Fruit fly (Drosophila melanogaster) whole organism, embryonic: Measurements from ENCODE around the gene Gr97a.

Experiments used
- Atf-2 ChIP-seq: fragments of 200-800 bp; sonication (Bioruptor generic); optimal IDR thresholded peaks from 2 replicates; lab custom pipeline; 2016; ENCODE audit warnings: missing biosample characterization, missing genetic modification characterization
- Atf3 ChIP-seq: fragments of 200-800 bp; sonication (Bioruptor generic); optimal IDR thresholded peaks from 3 replicates; lab custom pipeline; 2016; ENCODE audit warnings: missing biosample characterization, missing genetic modification characterization
- CG10209 ChIP-seq: fragments of 200-800 bp; sonication (Bioruptor generic); optimal IDR thresholded peaks from 3 replicates; lab custom pipeline; 2017; ENCODE audit warnings: missing biosample characterization, mild to moderate bottlenecking, missing genetic modification characterization, missing genetic modification reagents
- CG10462 ChIP-seq: fragments of 200-800 bp; sonication (Bioruptor generic); optimal IDR thresholded peaks from 2 replicates; lab custom pipeline; 2016; ENCODE audit warnings: missing biosample characterization, missing genetic modification characterization
- CG11695 ChIP-seq: fragments of 200-800 bp; sonication (Bioruptor generic); IDR thresholded peaks from 3 replicates; pipeline ENCODE4 v1.3.6; 2022; ENCODE audit warnings: missing biosample characterization, missing genetic modification characterization
- CG11696 ChIP-seq: fragments of 200-800 bp; sonication (Bioruptor generic); IDR thresholded peaks from 2 replicates; pipeline ENCODE4 v1.3.6; 2022; ENCODE audit warnings: missing biosample characterization, missing genetic modification characterization
- CG12219 ChIP-seq: fragments of 200-800 bp; sonication (Bioruptor generic); optimal IDR thresholded peaks from 3 replicates; lab custom pipeline; 2018; ENCODE audit warnings: missing biosample characterization, mild to moderate bottlenecking, missing genetic modification characterization
- CG1233 ChIP-seq: fragments of 200-800 bp; sonication (Bioruptor generic); optimal IDR thresholded peaks from 4 replicates; lab custom pipeline; 2018; ENCODE audit warnings: missing biosample characterization, mild to moderate bottlenecking, missing genetic modification characterization
- CG12391 ChIP-seq: fragments of 200-800 bp; sonication (Bioruptor generic); optimal IDR thresholded peaks from 3 replicates; lab custom pipeline; 2018; ENCODE audit warnings: missing biosample characterization, mild to moderate bottlenecking, missing genetic modification characterization, moderate library complexity
- CG12769 ChIP-seq: fragments of 200-800 bp; sonication (Bioruptor generic); optimal IDR thresholded peaks from 2 replicates; lab custom pipeline; 2019; ENCODE audit warnings: missing biosample characterization, mild to moderate bottlenecking, missing genetic modification characterization, moderate library complexity
- CG13624 ChIP-seq: fragments of 200-800 bp; sonication (Bioruptor generic); optimal IDR thresholded peaks from 2 replicates; lab custom pipeline; 2016; ENCODE audit warnings: missing biosample characterization, missing genetic modification characterization
- CG14441 ChIP-seq: fragments of 200-800 bp; sonication (Bioruptor generic); IDR thresholded peaks from 2 replicates; pipeline ENCODE4 v1.3.6; 2022; ENCODE audit warnings: missing biosample characterization, missing genetic modification characterization
- CG15269 ChIP-seq: fragments of 200-800 bp; sonication (Bioruptor generic); optimal IDR thresholded peaks from 2 replicates; lab custom pipeline; 2018; ENCODE audit warnings: missing biosample characterization, mild to moderate bottlenecking, missing genetic modification characterization, moderate library complexity
- CG16813 ChIP-seq: fragments of 200-800 bp; sonication (Bioruptor generic); IDR thresholded peaks from 3 replicates; pipeline ENCODE4 v1.3.6; 2022; ENCODE audit warnings: missing biosample characterization, missing genetic modification characterization; ENCODE audit not compliant: partially characterized antibody
- CG17829 ChIP-seq: fragments of 200-800 bp; optimal IDR thresholded peaks from 2 replicates; lab custom pipeline; 2019; ENCODE audit warnings: missing biosample characterization, mild to moderate bottlenecking, missing genetic modification characterization, moderate library complexity
- CG18011 ChIP-seq: fragments of 200-800 bp; sonication (Bioruptor generic); optimal IDR thresholded peaks from 2 replicates; lab custom pipeline; 2017; ENCODE audit warnings: missing biosample characterization, missing genetic modification characterization, mild to moderate bottlenecking, moderate library complexity, missing genotype
- CG2202 ChIP-seq: fragments of 200-800 bp; sonication (Bioruptor generic); optimal IDR thresholded peaks from 2 replicates; lab custom pipeline; 2018; ENCODE audit warnings: missing biosample characterization, mild to moderate bottlenecking, missing genetic modification characterization
- CG2678 ChIP-seq: fragments of 200-800 bp; sonication (Bioruptor generic); optimal IDR thresholded peaks from 3 replicates; lab custom pipeline; 2019; ENCODE audit warnings: missing biosample characterization, mild to moderate bottlenecking, missing genetic modification characterization, moderate library complexity
- CG31365 ChIP-seq: fragments of 200-800 bp; sonication (Bioruptor generic); optimal IDR thresholded peaks from 2 replicates; lab custom pipeline; 2018; ENCODE audit warnings: missing biosample characterization, mild to moderate bottlenecking, missing genetic modification characterization
- CG34376 ChIP-seq: fragments of 200-800 bp; sonication (Bioruptor generic); optimal IDR thresholded peaks from 2 replicates; lab custom pipeline; 2018; ENCODE audit warnings: missing biosample characterization, mild to moderate bottlenecking, missing genetic modification characterization
- CG4820 ChIP-seq: fragments of 200-800 bp; sonication (Bioruptor generic); optimal IDR thresholded peaks from 3 replicates; lab custom pipeline; 2016; ENCODE audit warnings: missing biosample characterization, missing genetic modification characterization
- CG6765 ChIP-seq: fragments of 200-800 bp; sonication (Bioruptor generic); optimal IDR thresholded peaks from 3 replicates; lab custom pipeline; 2017; ENCODE audit warnings: missing biosample characterization, mild to moderate bottlenecking, missing genetic modification characterization
- CG6791 ChIP-seq: fragments of 200-800 bp; sonication (Bioruptor generic); IDR thresholded peaks from 3 replicates; pipeline ENCODE4 v1.3.6; 2022; ENCODE audit warnings: missing biosample characterization, missing genetic modification characterization; ENCODE audit not compliant: partially characterized antibody
- CG7839 ChIP-seq: fragments of 200-800 bp; sonication (Bioruptor generic); optimal IDR thresholded peaks from 3 replicates; lab custom pipeline; 2018; ENCODE audit warnings: missing biosample characterization, mild to moderate bottlenecking, missing genetic modification characterization, moderate library complexity
- CG7928 ChIP-seq: fragments of 200-800 bp; sonication (Bioruptor generic); optimal IDR thresholded peaks from 2 replicates; lab custom pipeline; 2017; ENCODE audit warnings: missing biosample characterization, mild to moderate bottlenecking, missing genetic modification characterization
- CG8089 ChIP-seq: fragments of 200-800 bp; sonication (Bioruptor generic); optimal IDR thresholded peaks from 3 replicates; lab custom pipeline; 2016; ENCODE audit warnings: missing biosample characterization, missing genetic modification characterization
- CG8924 ChIP-seq: fragments of 200-800 bp; optimal IDR thresholded peaks from 3 replicates; lab custom pipeline; 2019; ENCODE audit warnings: missing biosample characterization, mild to moderate bottlenecking, missing genetic modification characterization, moderate library complexity
- CG9609 ChIP-seq: fragments of 200-800 bp; sonication (Bioruptor generic); optimal IDR thresholded peaks from 3 replicates; lab custom pipeline; 2016; ENCODE audit warnings: missing biosample characterization, missing genetic modification characterization
- CG9727 ChIP-seq: fragments of 200-800 bp; sonication (Bioruptor generic); optimal IDR thresholded peaks from 3 replicates; lab custom pipeline; 2017; ENCODE audit warnings: missing biosample characterization, mild to moderate bottlenecking, missing genetic modification characterization
- CG9797 ChIP-seq: fragments of 200-800 bp; sonication (Bioruptor generic); optimal IDR thresholded peaks from 3 replicates; lab custom pipeline; 2018; ENCODE audit warnings: missing biosample characterization, mild to moderate bottlenecking, missing genetic modification characterization
- Hsf ChIP-seq: fragments of 200-800 bp; sonication (Bioruptor generic); optimal IDR thresholded peaks from 3 replicates; lab custom pipeline; 2016; ENCODE audit warnings: missing biosample characterization, missing genetic modification characterization
- Ptx1 ChIP-seq: fragments of 200-800 bp; sonication (Bioruptor generic); IDR thresholded peaks from 2 replicates; pipeline ENCODE4 v1.3.6; 2022; ENCODE audit warnings: missing biosample characterization, missing genetic modification characterization
- Spps ChIP-seq: fragments of 200-800 bp; sonication (Bioruptor generic); optimal IDR thresholded peaks from 2 replicates; lab custom pipeline; 2018; ENCODE audit warnings: missing biosample characterization, mild to moderate bottlenecking, missing genetic modification characterization
- Ssrp ChIP-seq: fragments of 200-800 bp; sonication (Bioruptor generic); optimal IDR thresholded peaks from 2 replicates; lab custom pipeline; 2018; ENCODE audit warnings: missing biosample characterization, mild to moderate bottlenecking, missing genetic modification characterization, moderate library complexity
- ara ChIP-seq: fragments of 200-800 bp; sonication (Bioruptor generic); IDR thresholded peaks from 2 replicates; pipeline ENCODE4 v1.3.6; 2022; ENCODE audit warnings: missing biosample characterization, missing genetic modification characterization
- cad ChIP-seq: fragments of >200 bp; optimal IDR thresholded peaks from 2 replicates; lab custom pipeline; 2017; ENCODE audit warnings: missing biosample characterization, missing genetic modification characterization
- chif ChIP-seq, 2 experiments: fragments of 200-800 bp; sonication (Bioruptor generic); optimal IDR thresholded peaks; 3 replicates each; lab custom pipeline; 2016; ENCODE audit warnings: missing biosample characterization in 2 of 2, missing genetic modification characterization in 2 of 2
- disco-r ChIP-seq: fragments of 200-800 bp; sonication (Bioruptor generic); optimal IDR thresholded peaks from 2 replicates; lab custom pipeline; 2016; ENCODE audit warnings: missing biosample characterization, missing genetic modification characterization
- dmrt99B ChIP-seq: fragments of 200-800 bp; sonication (Bioruptor generic); optimal IDR thresholded peaks from 2 replicates; lab custom pipeline; 2018; ENCODE audit warnings: missing biosample characterization, mild to moderate bottlenecking, missing genetic modification characterization, moderate library complexity
- eyg ChIP-seq: fragments of 200-800 bp; sonication (Bioruptor generic); optimal IDR thresholded peaks from 3 replicates; lab custom pipeline; 2016; ENCODE audit warnings: missing biosample characterization, missing genetic modification characterization
- gro ChIP-seq: fragments of 200-800 bp; sonication (Bioruptor generic); optimal IDR thresholded peaks from 2 replicates; lab custom pipeline; 2016; ENCODE audit warnings: missing biosample characterization, missing genetic modification characterization
- insv ChIP-seq, 2 experiments: fragments of 200-800 bp; sonication (Bioruptor generic); optimal IDR thresholded peaks; 3 replicates each; lab custom pipeline; 2016 to 2018; ENCODE audit warnings: missing biosample characterization in 2 of 2, missing genetic modification characterization in 2 of 2
- lov ChIP-seq, 2 experiments: fragments of 200-800 bp in 1 of 2; fragments of >200 bp in 1 of 2; sonication (Bioruptor generic) in 1 of 2; IDR thresholded peaks in 1 of 2; optimal IDR thresholded peaks in 1 of 2; 2 replicates in 1 of 2; 3 replicates in 1 of 2; pipeline versions ENCODE4 v1.3.6 to Lab custom; 2017 to 2022; ENCODE audit warnings: missing biosample characterization in 1 of 2, missing genetic modification characterization in 1 of 2
- otp ChIP-seq: fragments of 200-800 bp; sonication (Bioruptor generic); IDR thresholded peaks from 3 replicates; pipeline ENCODE4, ENCODE4 v1.3.6; 2022; ENCODE audit warnings: missing biosample characterization, missing genetic modification characterization
- phol ChIP-seq: fragments of 200-800 bp; sonication (Bioruptor generic); optimal IDR thresholded peaks from 3 replicates; lab custom pipeline; 2018; ENCODE audit warnings: missing biosample characterization, mild to moderate bottlenecking, missing genetic modification characterization, moderate library complexity
- rib ChIP-seq: fragments of 200-800 bp; sonication (Bioruptor generic); IDR thresholded peaks from 2 replicates; pipeline ENCODE4 v1.3.6; 2022; ENCODE audit warnings: missing biosample characterization, missing genetic modification characterization
- sc ChIP-seq, 3 experiments: fragments of >200 bp in 2 of 3; fragments of 200-800 bp in 1 of 3; sonication (Bioruptor generic) in 1 of 3; optimal IDR thresholded peaks; 2 replicates in 2 of 3; 3 replicates in 1 of 3; lab custom pipeline; 2017; ENCODE audit warnings: mild to moderate bottlenecking in 1 of 3, missing biosample characterization in 1 of 3, missing genetic modification characterization in 1 of 3, missing genetic modification reagents in 1 of 3
- sug ChIP-seq: fragments of 200-800 bp; optimal IDR thresholded peaks from 2 replicates; lab custom pipeline; 2019; ENCODE audit warnings: missing biosample characterization, mild to moderate bottlenecking, missing genetic modification characterization, moderate library complexity
- tgo ChIP-seq: fragments of 200-800 bp; sonication (Bioruptor generic); IDR thresholded peaks from 3 replicates; pipeline ENCODE4 v1.3.6; 2022; ENCODE audit warnings: missing biosample characterization, missing genetic modification characterization
- vvl ChIP-seq: fragments of 200-800 bp; sonication (Bioruptor generic); IDR thresholded peaks from 2 replicates; pipeline ENCODE4 v1.3.6; 2022; ENCODE audit warnings: missing biosample characterization, missing genetic modification characterization

Gr97a gene

dm6 chr3R:26937423-26937822, 28.9 kb downstream of the Gr97a start (continued):
- TF ChIP-seq CG12219 (GFP tag; lab: Kevin White, UChicago) (peak; percentile 56), sug (tag; lab: Kevin White, UChicago) (peak; percentile 69), CG10209 (GFP tag; lab: Kevin White, UChicago) (peak; percentile 32), vvl (peak; percentile 65), CG16813 (GFP tag; lab: Robert Waterston, UW) (no peak), sc (optimal IDR thresholded peaks at IDR 0.05; lab: Kevin White, UChicago) (no peak), sc (GFP tag; optimal IDR thresholded peaks at IDR 0.05; lab: Kevin White, UChicago) (no peak), CG6791 (GFP tag; lab: Robert Waterston, UW) (no peak), Atf-2 (GFP tag; lab: Kevin White, UChicago) (peak; percentile 20), cad (GFP tag; lab: Kevin White, UChicago) (no peak), Atf3 (GFP tag; lab: Kevin White, UChicago) (no peak), CG9797 (GFP tag; lab: Kevin White, UChicago) (no peak), Ptx1 (peak; percentile 61), chif (GFP tag; optimal IDR thresholded peaks at IDR 0.05; lab: Kevin White, UChicago) (peak in 1 of 2 experiments; percentile 64), CG31365 (tag; lab: Kevin White, UChicago) (no peak), CG18011 (GFP tag; lab: Kevin White, UChicago) (no peak), CG8924 (tag; lab: Kevin White, UChicago) (peak; percentile 35), rib (GFP tag; lab: Robert Waterston, UW) (no peak), otp (GFP tag; lab: Robert Waterston, UW) (no peak), phol (tag; lab: Kevin White, UChicago) (peak; percentile 57), CG14441 (peak; percentile 31), CG34376 (peak; percentile 6), Spps (tag; lab: Kevin White, UChicago) (no peak), CG7928 (GFP tag; lab: Kevin White, UChicago) (peak; percentile 7), CG11695 (0 out of 3 replicates have a peak, but pooled peaks have one; percentile 10), CG12391 (peak; percentile 31), CG2678 (peak; percentile 68), CG6765 (peak; percentile 3), dmrt99B (tag; lab: Kevin White, UChicago) (peak; percentile 75), CG15269 (tag; lab: Kevin White, UChicago) (peak; percentile 56), CG17829 (tag; lab: Kevin White, UChicago) (peak; percentile 32), ara (no peak), Hsf (peak; percentile 50), Ssrp (peak; percentile 53), CG8089 (GFP tag; lab: Kevin White, UChicago) (peak; percentile 7), eyg (GFP tag; lab: Kevin White, UChicago) (no peak), lov (optimal IDR thresholded peaks at IDR 0.05; lab: Kevin White, UChicago) (no peak), lov (GFP tag; IDR thresholded peaks at IDR 0.05; lab: Robert Waterston, UW) (no peak), CG9609 (peak; percentile 39), CG12769 (peak; percentile 32), disco-r (GFP tag; lab: Kevin White, UChicago) (no peak), CG9727 (GFP tag; lab: Kevin White, UChicago) (peak; percentile 44), insv (GFP tag; optimal IDR thresholded peaks at IDR 0.05; lab: Kevin White, UChicago) (no peak), CG7839 (tag; lab: Kevin White, UChicago) (peak; percentile 65), CG2202 (tag; lab: Kevin White, UChicago) (no peak), tgo (peak; percentile 40; the same call in 2 of the 3 replicates), CG13624 (peak; percentile 35), CG4820 (GFP tag; lab: Kevin White, UChicago) (peak; percentile 44), gro (GFP tag; lab: Kevin White, UChicago) (peak; percentile 36), CG10462 (GFP tag; lab: Kevin White, UChicago) (peak; percentile 11), CG1233 (GFP tag; lab: Kevin White, UChicago) (peak; percentile 57), CG11696 (GFP tag; lab: Robert Waterston, UW) (no peak)
